Worm (Caenorhabditis elegans): Measurements from ENCODE around the gene C02G6.3.

Gene C02G6.3

DNA sequence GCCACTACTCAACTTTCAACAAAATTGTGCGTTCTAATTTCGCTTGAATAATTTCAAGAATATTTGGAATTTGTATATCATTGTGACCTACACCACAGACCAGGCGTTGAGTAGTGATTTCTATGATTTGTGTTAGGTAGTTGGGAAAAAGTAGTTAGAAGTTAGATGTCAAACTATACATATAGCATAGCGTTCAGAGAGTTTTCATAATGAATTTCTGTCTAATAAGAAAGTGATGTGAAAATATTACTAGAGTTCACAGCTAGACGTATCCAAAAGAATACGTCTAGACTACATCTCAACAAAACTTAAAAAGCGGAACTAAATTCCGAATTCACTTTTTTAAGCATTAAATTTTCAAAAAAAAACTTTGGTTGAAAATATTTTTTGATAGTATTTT, 44.8 kb upstream of the C02G6.3 start:
- TF ChIP-seq unc-120 (tag; optimal IDR thresholded peaks at IDR 0.05; ENCODE audit: poor library complexity, severe bottlenecking) (no peak), ceh-43 (GFP tag; optimal IDR thresholded peaks at IDR 0.05) (no peak), lsy-2 (tag; optimal IDR thresholded peaks at IDR 0.05) (no peak), flh-1 (GFP tag; optimal IDR thresholded peaks at IDR 0.05) (no peak), mep-1 (tag; optimal IDR thresholded peaks at IDR 0.05) (no peak), lin-32 (GFP tag; optimal IDR thresholded peaks at IDR 0.05) (no peak), ces-1 (GFP tag; optimal IDR thresholded peaks at IDR 0.05) (no peak), ztf-11 (tag; optimal IDR thresholded peaks at IDR 0.05) (no peak), nhr-28 (tag; optimal IDR thresholded peaks at IDR 0.05) (no peak), sptf-1 (tag; optimal IDR thresholded peaks at IDR 0.05) (no peak), ceh-39 (tag; optimal IDR thresholded peaks at IDR 0.05) (no peak), tbx-8 (GFP tag; optimal IDR thresholded peaks at IDR 0.05) (no peak), mab-5 (tag; optimal IDR thresholded peaks at IDR 0.05) (no peak), M03D4.4 (tag; optimal IDR thresholded peaks at IDR 0.05) (no peak)

DNA sequence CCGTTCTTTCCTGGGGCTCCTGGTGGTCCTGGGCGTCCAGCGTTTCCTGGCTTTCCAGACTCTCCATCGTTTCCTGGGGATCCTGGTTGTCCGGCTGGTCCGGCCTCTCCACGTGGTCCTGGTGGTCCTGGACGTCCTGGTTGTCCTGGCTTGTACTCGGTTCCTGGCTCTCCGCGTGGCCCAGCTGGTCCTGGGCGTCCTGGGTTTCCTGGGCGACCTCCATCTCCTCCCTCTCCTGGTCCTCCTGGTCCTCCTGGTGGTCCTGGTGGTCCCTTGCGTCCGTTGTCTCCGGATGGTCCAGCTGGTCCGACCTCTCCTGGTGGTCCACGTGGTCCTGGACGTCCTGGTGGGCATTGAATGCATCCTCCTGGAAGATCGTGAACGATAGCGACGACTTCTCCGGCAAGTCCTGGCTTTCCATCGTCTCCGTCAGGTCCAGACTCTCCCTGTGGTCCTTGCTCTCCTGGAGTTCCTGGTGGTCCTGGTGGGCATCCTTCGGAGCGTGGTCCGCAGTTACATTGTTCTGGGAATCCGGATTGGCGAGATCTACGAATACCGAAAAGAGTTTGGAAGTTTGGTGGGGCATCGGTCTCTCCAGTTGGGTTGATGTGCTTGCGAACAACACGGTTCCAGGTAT, 44.1 kb upstream of the C02G6.3 start:
- TF ChIP-seq unc-62 (GFP tag; optimal IDR thresholded peaks at IDR 0.05) (no peak), zip-8 (tag; optimal IDR thresholded peaks at IDR 0.05) (no peak), sptf-1 (tag; optimal IDR thresholded peaks at IDR 0.05) (no peak), blmp-1 (tag; optimal IDR thresholded peaks at IDR 0.05) (no peak), nhr-28 (tag; optimal IDR thresholded peaks at IDR 0.05) (no peak), snpc-4 (tag; optimal IDR thresholded peaks at IDR 0.05) (no peak), bed-3 (GFP tag; optimal IDR thresholded peaks at IDR 0.05) (no peak), mab-5 (tag; optimal IDR thresholded peaks at IDR 0.05) (no peak), lsy-2 (tag; optimal IDR thresholded peaks at IDR 0.05) (no peak), lin-13 (tag; optimal IDR thresholded peaks at IDR 0.05) (no peak), ceh-83 (GFP tag; optimal IDR thresholded peaks at IDR 0.05) (no peak), tbx-8 (GFP tag; optimal IDR thresholded peaks at IDR 0.05) (no peak), M03D4.4 (tag; optimal IDR thresholded peaks at IDR 0.05) (no peak), flh-1 (GFP tag; optimal IDR thresholded peaks at IDR 0.05) (no peak), nhr-237 (tag; optimal IDR thresholded peaks at IDR 0.05) (no peak), hlh-1 (tag; optimal IDR thresholded peaks at IDR 0.05) (no peak)

DNA sequence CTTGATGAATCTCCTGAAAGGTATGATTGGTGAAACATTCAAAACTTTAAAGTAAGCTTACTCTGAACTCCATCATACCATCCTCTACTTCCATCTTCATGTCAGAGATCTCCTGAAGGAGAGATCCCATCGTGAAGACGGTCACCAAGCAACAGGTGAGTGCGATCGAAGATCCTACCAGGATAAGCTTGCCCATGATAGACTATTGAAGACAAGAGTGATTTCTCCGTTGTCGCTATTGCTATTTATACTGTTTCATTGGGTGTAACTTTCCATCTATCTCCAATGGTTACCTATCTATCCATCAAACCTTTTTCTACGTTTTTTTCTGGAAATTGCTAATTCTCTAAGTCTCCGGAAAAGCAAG, 43.6 kb upstream of the C02G6.3 start, which contains the start of gene col-140:
Gene col-140 (minus strand): TSS at position 219 of the 367 bp plus-strand sequence.
- TF ChIP-seq ceh-43 (GFP tag; optimal IDR thresholded peaks at IDR 0.05) (no peak), lsy-2 (tag; optimal IDR thresholded peaks at IDR 0.05) (no peak), sem-2 (GFP tag; optimal IDR thresholded peaks at IDR 0.05) (no peak), ham-2 (GFP tag; optimal IDR thresholded peaks at IDR 0.05) (no peak), lin-13 (tag; optimal IDR thresholded peaks at IDR 0.05) (no peak), ces-1 (GFP tag; optimal IDR thresholded peaks at IDR 0.05) (no peak), mep-1 (tag; optimal IDR thresholded peaks at IDR 0.05) (no peak), cnd-1 (tag; optimal IDR thresholded peaks at IDR 0.05) (no peak), nhr-237 (tag; optimal IDR thresholded peaks at IDR 0.05) (no peak), mls-2 (tag; optimal IDR thresholded peaks at IDR 0.05) (no peak), lin-32 (GFP tag; optimal IDR thresholded peaks at IDR 0.05) (no peak), elt-1 (tag; optimal IDR thresholded peaks at IDR 0.05; ENCODE audit: borderline replicate concordance, insufficient read depth) (no peak), elt-3 (tag; optimal IDR thresholded peaks at IDR 0.05) (no peak), ceh-83 (GFP tag; optimal IDR thresholded peaks at IDR 0.05) (no peak), nhr-28 (tag; optimal IDR thresholded peaks at IDR 0.05) (no peak), unc-62 (GFP tag; optimal IDR thresholded peaks at IDR 0.05) (no peak), sptf-1 (tag; optimal IDR thresholded peaks at IDR 0.05) (no peak), nhr-2 (tag; optimal IDR thresholded peaks at IDR 0.05) (no peak), flh-1 (GFP tag; optimal IDR thresholded peaks at IDR 0.05) (no peak)

DNA sequence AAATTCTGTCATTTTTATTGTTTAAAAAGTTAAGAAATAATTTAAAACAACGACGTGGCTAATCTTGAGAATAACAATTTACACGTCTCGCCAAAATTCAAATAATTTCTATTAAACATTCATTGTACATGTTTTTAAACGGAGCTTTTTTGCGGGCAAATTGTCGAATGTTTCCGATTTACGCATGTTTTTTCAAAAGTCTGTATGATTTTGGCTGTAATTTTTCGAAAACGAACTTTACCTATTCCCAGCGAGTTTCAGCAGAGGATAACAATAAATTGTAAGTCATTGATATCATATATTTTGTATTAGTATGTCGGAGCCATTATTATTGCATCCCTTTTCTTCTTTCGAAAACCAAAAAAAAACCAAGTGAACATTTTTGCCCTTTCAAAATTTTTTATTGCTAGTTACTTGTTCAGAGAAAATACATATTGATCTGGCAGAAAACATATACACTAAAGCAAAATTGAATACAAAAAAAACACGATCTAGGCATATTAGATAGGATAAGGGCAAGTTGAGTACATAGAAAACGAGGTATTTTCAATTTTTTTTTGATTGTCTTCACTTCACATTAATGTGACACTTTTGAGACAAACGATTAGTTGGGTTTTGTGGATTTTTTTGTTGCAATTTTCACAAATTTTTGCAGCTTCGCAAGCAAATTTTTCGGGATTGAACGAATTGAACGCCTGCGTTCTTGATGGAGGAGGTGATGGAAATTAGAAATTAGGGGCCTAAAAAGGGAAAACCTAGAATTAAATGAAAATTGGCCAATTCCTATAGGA, 41.4 kb upstream of the C02G6.3 start, which contains the start of gene F26F12.2:
Gene F26F12.2 (minus strand): TSS at position 38 of the 791 bp plus-strand sequence.
- TF ChIP-seq mep-1 (tag; optimal IDR thresholded peaks at IDR 0.05) (no peak), elt-3 (tag; optimal IDR thresholded peaks at IDR 0.05) (no peak), lsy-2 (tag; optimal IDR thresholded peaks at IDR 0.05) (no peak), sem-2 (GFP tag; optimal IDR thresholded peaks at IDR 0.05) (no peak), nhr-237 (tag; optimal IDR thresholded peaks at IDR 0.05) (no peak), ces-1 (GFP tag; optimal IDR thresholded peaks at IDR 0.05) (no peak), nhr-12 (tag; optimal IDR thresholded peaks at IDR 0.05) (no peak), flh-1 (GFP tag; optimal IDR thresholded peaks at IDR 0.05) (no peak), mls-2 (tag; optimal IDR thresholded peaks at IDR 0.05) (no peak), tbx-8 (GFP tag; optimal IDR thresholded peaks at IDR 0.05) (no peak), M03D4.4 (tag; optimal IDR thresholded peaks at IDR 0.05) (no peak), nhr-28 (tag; optimal IDR thresholded peaks at IDR 0.05) (no peak), blmp-1 (tag; optimal IDR thresholded peaks at IDR 0.05) (no peak), unc-62 (GFP tag; optimal IDR thresholded peaks at IDR 0.05) (no peak), lin-32 (GFP tag; optimal IDR thresholded peaks at IDR 0.05) (no peak), ceh-39 (tag; optimal IDR thresholded peaks at IDR 0.05) (no peak)
